Worm (Caenorhabditis elegans) whole organism, L1 larva: ENCODE measurements around the gene C26F1.1.
A peak's percentile ranks its signal among the peaks of the same experiment; 100 is the strongest.

ENCODE experiments used
- C04F5.9 ChIP-seq: sonication (generic microtip); optimal IDR thresholded peaks from 2 replicates; lab custom pipeline; 2016; ENCODE audit warnings: missing genetic modification characterization, missing compliant biosample characterization
- F16B12.6 ChIP-seq: fragments of 150-350 bp; optimal IDR thresholded peaks from 2 replicates; lab custom pipeline; 2014; ENCODE audit warnings: missing biosample characterization, missing genetic modification characterization
- alr-1 ChIP-seq: fragments of 200-800 bp; sonication (Bioruptor generic); optimal IDR thresholded peaks from 2 replicates; lab custom pipeline; 2018; ENCODE audit warnings: borderline replicate concordance, mild to moderate bottlenecking, missing genetic modification characterization, missing compliant biosample characterization
- aly-2 ChIP-seq: fragments of 150-350 bp; optimal IDR thresholded peaks from 2 replicates; lab custom pipeline; 2014; ENCODE audit warnings: missing biosample characterization, missing genetic modification characterization
- ama-1 ChIP-seq: fragments of 150-350 bp; optimal IDR thresholded peaks from 2 replicates; lab custom pipeline; 2014
- blmp-1 ChIP-seq: fragments of 150-350 bp; optimal IDR thresholded peaks from 2 replicates; lab custom pipeline; 2014; ENCODE audit warnings: missing biosample characterization, missing genetic modification characterization
- ceh-82 ChIP-seq, 3 experiments: fragments of 150-350 bp in 1 of 3; sonication (generic microtip) in 2 of 3; optimal IDR thresholded peaks; 2 replicates each; lab custom pipeline; 2014 to 2017; ENCODE audit warnings: missing biosample characterization in 3 of 3, missing genetic modification characterization in 3 of 3
- ces-1 ChIP-seq: fragments of 150-350 bp; optimal IDR thresholded peaks from 2 replicates; lab custom pipeline; 2014; ENCODE audit warnings: missing biosample characterization, missing genetic modification reagents, missing genetic modification characterization
- dsc-1 ChIP-seq: sonication (generic microtip); optimal IDR thresholded peaks from 2 replicates; lab custom pipeline; 2016; ENCODE audit warnings: mild to moderate bottlenecking, missing genetic modification characterization, missing compliant biosample characterization
- efl-1 ChIP-seq, 4 experiments: fragments of 150-350 bp; optimal IDR thresholded peaks in 3 of 4; peaks in 1 of 4; 1 replicate in 1 of 4; 2 replicates in 3 of 4; lab custom pipeline; 2014; ENCODE audit warnings: missing biosample characterization in 2 of 4, missing genetic modification characterization in 2 of 4, missing genetic modification reagents in 2 of 4
- egl-13 ChIP-seq: sonication (generic microtip); optimal IDR thresholded peaks from 2 replicates; lab custom pipeline; 2016; ENCODE audit warnings: missing genotype, missing genetic modification reagents, missing genetic modification characterization, missing compliant biosample characterization
- elt-2 ChIP-seq: sonication (generic microtip); optimal IDR thresholded peaks from 2 replicates; lab custom pipeline; 2016; ENCODE audit warnings: missing genetic modification characterization, mild to moderate bottlenecking, inconsistent platforms, missing compliant biosample characterization, missing genetic modification reagents
- fkh-10 ChIP-seq: sonication (generic microtip); optimal IDR thresholded peaks from 2 replicates; lab custom pipeline; 2017; ENCODE audit warnings: missing biosample characterization, missing genetic modification reagents, missing genetic modification characterization
- fkh-4 ChIP-seq: sonication (generic microtip); optimal IDR thresholded peaks from 2 replicates; lab custom pipeline; 2016; ENCODE audit warnings: missing compliant biosample characterization, missing genetic modification characterization, borderline replicate concordance
- fkh-8 ChIP-seq: sonication (generic microtip); optimal IDR thresholded peaks from 2 replicates; lab custom pipeline; 2016; ENCODE audit warnings: mild to moderate bottlenecking, missing genetic modification characterization, missing compliant biosample characterization
- hlh-17 ChIP-seq: fragments of 200-800 bp; sonication (Bioruptor generic); optimal IDR thresholded peaks from 2 replicates; lab custom pipeline; 2018; ENCODE audit warnings: missing genetic modification characterization, mild to moderate bottlenecking, missing compliant biosample characterization, moderate library complexity, borderline replicate concordance
- hlh-4 ChIP-seq: sonication (generic microtip); optimal IDR thresholded peaks from 2 replicates; lab custom pipeline; 2016; ENCODE audit warnings: mild to moderate bottlenecking, missing genetic modification characterization, missing compliant biosample characterization
- hpl-2 ChIP-seq: fragments of 150-350 bp; optimal IDR thresholded peaks from 2 replicates; lab custom pipeline; 2014; ENCODE audit warnings: missing biosample characterization, missing genetic modification reagents, missing genetic modification characterization
- isw-1 ChIP-seq: fragments of 200-800 bp; sonication (Bioruptor generic); IDR thresholded peaks from 2 replicates; pipeline ENCODE4 v1.3.6; 2022; ENCODE audit warnings: missing genetic modification characterization, missing compliant biosample characterization
- jun-1 ChIP-seq: fragments of 150-350 bp; optimal IDR thresholded peaks from 2 replicates; lab custom pipeline; 2014; ENCODE audit warnings: missing biosample characterization, missing genetic modification reagents, missing genetic modification characterization
- lin-13 ChIP-seq: fragments of 150-350 bp; optimal IDR thresholded peaks from 2 replicates; lab custom pipeline; 2014; ENCODE audit warnings: missing biosample characterization, missing genetic modification reagents, missing genetic modification characterization
- lin-14 ChIP-seq: fragments of 200-800 bp; sonication (Bioruptor generic); optimal IDR thresholded peaks from 2 replicates; lab custom pipeline; 2018; ENCODE audit warnings: mild to moderate bottlenecking, missing genetic modification characterization, moderate library complexity, missing compliant biosample characterization
- lin-15B ChIP-seq: fragments of 150-350 bp; sonication (generic microtip); optimal IDR thresholded peaks from 3 replicates; lab custom pipeline; 2014; ENCODE audit warnings: missing biosample characterization, missing genetic modification characterization
- lin-35 ChIP-seq, 2 experiments: fragments of 150-350 bp; optimal IDR thresholded peaks; 2 replicates each; lab custom pipeline; 2014; ENCODE audit warnings: missing biosample characterization in 2 of 2, missing genetic modification characterization in 2 of 2, missing genetic modification reagents in 2 of 2
- lsy-2 ChIP-seq, 2 experiments: fragments of 150-350 bp; optimal IDR thresholded peaks; 2 replicates each; lab custom pipeline; 2014; ENCODE audit warnings: missing biosample characterization in 2 of 2, missing genetic modification characterization in 2 of 2
- mep-1 ChIP-seq: fragments of 150-350 bp; optimal IDR thresholded peaks from 2 replicates; lab custom pipeline; 2014; ENCODE audit warnings: missing biosample characterization, missing genetic modification characterization
- nhr-20 ChIP-seq: sonication (generic microtip); optimal IDR thresholded peaks from 2 replicates; lab custom pipeline; 2016; ENCODE audit warnings: mild to moderate bottlenecking, missing genetic modification characterization, missing compliant biosample characterization
- nhr-237 ChIP-seq: fragments of 150-350 bp; optimal IDR thresholded peaks from 2 replicates; lab custom pipeline; 2014; ENCODE audit warnings: missing biosample characterization, missing genetic modification characterization
- nhr-28 ChIP-seq: fragments of 150-350 bp; optimal IDR thresholded peaks from 2 replicates; lab custom pipeline; 2014; ENCODE audit warnings: missing biosample characterization, missing genetic modification characterization
- nhr-47 ChIP-seq: sonication (generic microtip); optimal IDR thresholded peaks from 2 replicates; lab custom pipeline; 2016; ENCODE audit warnings: mild to moderate bottlenecking, missing genetic modification characterization, moderate library complexity, missing compliant biosample characterization
- nhr-71 ChIP-seq: sonication (generic microtip); optimal IDR thresholded peaks from 2 replicates; lab custom pipeline; 2016; ENCODE audit warnings: mild to moderate bottlenecking, missing genetic modification characterization, moderate library complexity, missing compliant biosample characterization
- nhr-77 ChIP-seq: fragments of 150-350 bp; optimal IDR thresholded peaks from 2 replicates; lab custom pipeline; 2014; ENCODE audit warnings: missing biosample characterization, missing genetic modification characterization
- nhr-85 ChIP-seq: sonication (generic microtip); peaks from one replicate; lab custom pipeline; 2016; ENCODE audit warnings: missing genetic modification characterization, inconsistent platforms, missing compliant biosample characterization
- pax-3 ChIP-seq: fragments of 200-800 bp; sonication (Bioruptor generic); optimal IDR thresholded peaks from 2 replicates; lab custom pipeline; 2018; ENCODE audit warnings: mild to moderate bottlenecking, missing genetic modification characterization, moderate library complexity, missing compliant biosample characterization
- rnt-1 ChIP-seq: sonication (generic microtip); optimal IDR thresholded peaks from 2 replicates; lab custom pipeline; 2016; ENCODE audit warnings: mild to moderate bottlenecking, missing genetic modification characterization, moderate library complexity, missing compliant biosample characterization
- skn-1 ChIP-seq: fragments of 150-350 bp; optimal IDR thresholded peaks from 2 replicates; lab custom pipeline; 2014; ENCODE audit warnings: missing biosample characterization, missing genetic modification characterization
- snpc-4 ChIP-seq: fragments of 150-350 bp; optimal IDR thresholded peaks from 2 replicates; lab custom pipeline; 2014; ENCODE audit warnings: missing biosample characterization, missing genetic modification characterization
- sptf-1 ChIP-seq: fragments of 150-350 bp; optimal IDR thresholded peaks from 2 replicates; lab custom pipeline; 2014; ENCODE audit warnings: missing biosample characterization, missing genetic modification characterization
- unc-30 ChIP-seq: sonication (generic microtip); optimal IDR thresholded peaks from 2 replicates; lab custom pipeline; 2017; ENCODE audit warnings: missing biosample characterization, missing genetic modification characterization
- unc-86 ChIP-seq: sonication (generic microtip); optimal IDR thresholded peaks from 2 replicates; lab custom pipeline; 2016; ENCODE audit warnings: missing genetic modification characterization, missing compliant biosample characterization
- unc-98 ChIP-seq: fragments of 200-800 bp; sonication (Bioruptor generic); IDR thresholded peaks from 2 replicates; pipeline ENCODE4 v1.3.6; 2022; ENCODE audit warnings: missing genetic modification characterization, missing compliant biosample characterization
- zag-1 ChIP-seq: fragments of 150-350 bp; optimal IDR thresholded peaks from 2 replicates; lab custom pipeline; 2014; ENCODE audit warnings: missing biosample characterization, missing genetic modification characterization
- zip-4 ChIP-seq: fragments of 200-800 bp; sonication (Bioruptor generic); optimal IDR thresholded peaks from 2 replicates; lab custom pipeline; 2018; ENCODE audit warnings: mild to moderate bottlenecking, missing genetic modification characterization, moderate library complexity, missing compliant biosample characterization

The C26F1.1 gene

ce11 chrV:7810591-7810990 lies 25.4 kb downstream of the C26F1.1 start:
- no peak for TF ChIP-seq elt-2 (tag; lab: Kevin White, UChicago)
- TF ChIP-seq alr-1 (tag; lab: Kevin White, UChicago) = no peak
- no peak for TF ChIP-seq sptf-1 (tag; lab: Kevin White, UChicago)
- no peak for TF ChIP-seq mep-1 (tag; lab: Kevin White, UChicago)
- TF ChIP-seq dsc-1 = no peak
- no peak for TF ChIP-seq nhr-47 (tag; lab: Kevin White, UChicago)
- no peak for TF ChIP-seq unc-30 (tag; lab: Kevin White, UChicago)
- TF ChIP-seq zag-1 (tag; lab: Kevin White, UChicago) = no peak
- no peak for TF ChIP-seq unc-86 (tag; lab: Kevin White, UChicago)
- TF ChIP-seq hpl-2 = no peak
- TF ChIP-seq, all 84 proteins: peak for 0

ce11 chrV:7811758-7812157 lies 26.5 kb downstream of the C26F1.1 start, which contains the start of gene ZK742.4:
ZK742.4 (minus strand) TSS chrV:7811792.
- TF ChIP-seq lin-14 = peak; percentile 29
- TF ChIP-seq nhr-28 (tag; lab: Kevin White, UChicago) = no peak
- TF ChIP-seq skn-1 (tag; lab: Kevin White, UChicago) = peak; percentile 77
- TF ChIP-seq pax-3 (tag; lab: Kevin White, UChicago) = no peak
- TF ChIP-seq nhr-20 = peak; percentile 37

- no peak for TF ChIP-seq rnt-1 (tag; lab: Kevin White, UChicago)
- TF ChIP-seq nhr-28 (tag; lab: Kevin White, UChicago) = no peak
- TF ChIP-seq hlh-17 (GFP tag; lab: Kevin White, UChicago) = no peak
- no peak for TF ChIP-seq C04F5.9 (tag; lab: Kevin White, UChicago)
- no peak for TF ChIP-seq nhr-85 (tag; lab: Kevin White, UChicago)
- no peak for TF ChIP-seq fkh-4
- TF ChIP-seq sptf-1 (tag; lab: Kevin White, UChicago) = no peak
- TF ChIP-seq, all 84 proteins: peak for 0
Measured at ce11 chrV:7814601-7815000, 29.4 kb downstream of the C26F1.1 start, which contains the start of gene ZK742.6. ZK742.6 (minus strand) TSS chrV:7814942.

ce11 chrV:7816486-7816885 lies 31.3 kb downstream of the C26F1.1 start:
- TF ChIP-seq fkh-10 (GFP tag; lab: Kevin White, UChicago) = peak; percentile 51
- peak; percentile 22 for TF ChIP-seq ces-1 (GFP tag; lab: Kevin White, UChicago)
- peak; percentile 66 for TF ChIP-seq lin-14
- no peak for TF ChIP-seq egl-13 (tag; lab: Kevin White, UChicago)
- TF ChIP-seq, all 84 proteins: peak for 3

- TF ChIP-seq fkh-8 (tag; lab: Kevin White, UChicago) (peak; percentile 9), fkh-10 (GFP tag; lab: Kevin White, UChicago) (peak; percentile 68), nhr-85 (tag; lab: Kevin White, UChicago) (no peak), elt-2 (tag; lab: Kevin White, UChicago) (no peak), lin-13 (GFP tag; lab: Kevin White, UChicago) (no peak), jun-1 (no peak), lsy-2 (tag; optimal IDR thresholded peaks at IDR 0.05; lab: Kevin White, UChicago) (no peak), lin-15B (tag; lab: Kevin White, UChicago) (no peak), nhr-71 (tag; lab: Kevin White, UChicago) (peak; percentile 3), zip-4 (no peak), unc-30 (tag; lab: Kevin White, UChicago) (no peak), lin-14 (peak; percentile 82), pax-3 (tag; lab: Kevin White, UChicago) (no peak), ama-1 (lab: Kevin White, UChicago) (no peak), nhr-237 (tag; lab: Kevin White, UChicago) (no peak), blmp-1 (tag; lab: Kevin White, UChicago) (no peak), hlh-4 (no peak), lin-35 (GFP tag; optimal IDR thresholded peaks at IDR 0.05; lab: Kevin White, UChicago) (no peak), F16B12.6 (tag; lab: Kevin White, UChicago) (no peak), ceh-82 (tag; optimal IDR thresholded peaks at IDR 0.05; lab: Kevin White, UChicago) (peak in 1 of 3 experiments; percentile 16), unc-86 (tag; lab: Kevin White, UChicago) (no peak), aly-2 (tag; lab: Kevin White, UChicago) (no peak), efl-1 (optimal IDR thresholded peaks at IDR 0.05; lab: Kevin White, UChicago) (no peak), efl-1 (GFP tag; optimal IDR thresholded peaks at IDR 0.05 in 1 of 2; lab: Kevin White, UChicago) (no peak), snpc-4 (tag; lab: Kevin White, UChicago) (no peak), nhr-77 (tag; lab: Kevin White, UChicago) (no peak), isw-1 (GFP tag; lab: Robert Waterston, UW) (no peak), dsc-1 (no peak), unc-98 (no peak)
Measured at ce11 chrV:7819585-7819984, 34.4 kb downstream of the C26F1.1 start.
